Worm (Caenorhabditis elegans): ENCODE data around the gene F53C3.3.

F53C3.3 gene

DNA sequence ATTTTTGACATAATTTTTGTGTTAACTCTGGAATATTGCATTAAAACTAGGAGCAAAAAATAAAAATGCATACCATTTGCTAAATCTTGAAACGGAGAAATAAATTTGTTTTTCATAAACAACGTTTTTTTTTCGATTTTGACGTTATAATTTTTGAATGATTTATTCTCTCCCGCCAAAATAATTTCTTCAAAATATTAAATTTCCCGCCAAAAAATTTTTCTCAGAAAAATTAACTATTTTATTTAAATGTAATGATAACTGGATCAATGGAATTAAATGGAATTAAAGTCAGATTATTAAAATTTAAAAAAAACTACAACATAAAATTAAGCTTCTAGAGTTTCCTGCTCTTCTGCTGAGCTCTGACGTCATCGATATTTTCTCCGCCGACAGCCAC lies 25.5 kb upstream of the F53C3.3 start, which contains the start of gene nep-3:
Gene nep-3, minus strand, starts transcription at position 101 of the 400 bp plus-strand sequence.
- TF ChIP-seq lsl-1 (GFP tag; optimal IDR thresholded peaks at IDR 0.05) (no peak), snpc-3.4 (tag; optimal IDR thresholded peaks at IDR 0.05) (no peak), egl-44 (GFP tag; IDR thresholded peaks at IDR 0.05) (no peak), ztf-28 (GFP tag; IDR thresholded peaks at IDR 0.05) (no peak), tbx-9 (tag; optimal IDR thresholded peaks at IDR 0.05; ENCODE audit: borderline replicate concordance) (no peak), dox-1 (GFP tag; IDR thresholded peaks at IDR 0.05) (no peak), cebp-2 (GFP tag; IDR thresholded peaks at IDR 0.05) (no peak), ekl-4 (GFP tag; IDR thresholded peaks at IDR 0.05) (no peak)

DNA sequence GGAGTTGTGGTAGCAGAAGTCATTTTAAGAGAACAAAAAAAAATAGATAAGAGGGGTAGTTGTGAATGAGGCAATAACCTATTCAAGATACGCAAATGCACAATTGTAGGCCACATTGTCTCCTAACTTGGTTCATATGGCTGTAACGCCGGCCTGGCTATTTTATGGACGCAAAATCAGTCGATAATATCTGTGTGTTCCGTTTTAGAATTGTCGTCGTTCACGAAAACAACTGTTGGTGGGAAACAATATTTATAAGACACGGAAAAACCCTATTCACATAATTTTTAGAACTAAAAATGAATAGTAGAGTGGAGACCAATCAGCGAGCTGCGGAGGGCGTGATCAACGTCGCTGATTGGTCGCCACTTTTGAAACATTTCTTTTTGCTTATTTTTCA lies 24.8 kb upstream of the F53C3.3 start, which contains the start of gene sdz-7:
Gene sdz-7, minus strand, starts transcription at position 101 of the 400 bp plus-strand sequence.
- TF ChIP-seq let-526 (GFP tag; IDR thresholded peaks at IDR 0.05) (no peak), madf-6 (GFP tag; IDR thresholded peaks at IDR 0.05) (no peak), T07F8.4 (tag; optimal IDR thresholded peaks at IDR 0.05) (no peak)

DNA sequence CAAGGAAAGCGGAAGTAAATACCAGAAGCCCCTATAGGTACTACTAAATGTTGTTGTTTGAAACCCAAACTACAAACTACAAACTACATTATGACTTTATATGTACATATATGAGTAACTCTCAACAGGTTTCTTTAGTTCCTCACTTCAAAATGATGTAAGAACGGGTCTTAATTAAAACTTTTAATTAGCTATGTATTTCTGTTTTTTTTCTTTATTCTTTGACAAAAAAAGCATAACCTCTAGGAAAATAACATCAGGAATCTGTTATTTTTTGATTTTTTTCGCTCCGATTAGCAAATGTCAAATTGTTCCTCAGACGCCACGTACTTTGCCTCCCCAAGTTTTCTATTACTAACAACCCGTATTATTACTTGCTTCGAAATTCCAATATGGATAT lies 24.3 kb upstream of the F53C3.3 start, which contains the start of gene srh-250:
Gene srh-250, plus strand, starts transcription at position 301 of the 400 bp plus-strand sequence.
- TF ChIP-seq T26A5.8 (tag; optimal IDR thresholded peaks at IDR 0.05): no peak
- TF ChIP-seq ekl-4 (GFP tag; IDR thresholded peaks at IDR 0.05): no peak
- no peak for TF ChIP-seq B0019.2 (GFP tag; conservative IDR thresholded peaks at IDR 0.05)
- TF ChIP-seq C06A6.2 (GFP tag; conservative IDR thresholded peaks at IDR 0.05): no peak
- TF ChIP-seq lag-1 (GFP tag; IDR thresholded peaks at IDR 0.05): no peak
- TF ChIP-seq ceh-27 (GFP tag; optimal IDR thresholded peaks at IDR 0.05): no peak
- TF ChIP-seq nfyb-1 (GFP tag; IDR thresholded peaks at IDR 0.05): no peak
- no peak for TF ChIP-seq nhr-27 (tag; optimal IDR thresholded peaks at IDR 0.05)
- no peak for TF ChIP-seq tlf-1 (GFP tag; optimal IDR thresholded peaks at IDR 0.05)
- TF ChIP-seq lin-26 (GFP tag; IDR thresholded peaks at IDR 0.05): no peak

DNA sequence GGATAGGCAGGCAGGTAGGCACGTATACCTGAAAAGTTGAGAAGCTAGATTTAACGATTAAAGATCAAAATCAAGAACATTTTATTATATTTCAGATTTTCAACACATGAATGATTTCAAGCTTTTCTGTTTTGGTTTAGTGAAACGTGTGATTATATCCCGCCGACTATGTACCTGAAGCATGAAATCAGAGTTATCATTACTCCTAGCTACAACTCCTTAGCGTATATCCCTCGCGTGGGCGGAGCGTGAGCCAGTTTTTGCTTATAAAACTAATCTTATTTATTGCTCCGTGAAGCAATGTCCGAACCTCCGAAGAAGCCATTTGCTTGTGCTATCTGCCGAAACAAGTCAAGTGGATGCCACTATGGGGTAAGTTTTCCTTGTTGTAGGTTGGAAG lies 22.7 kb upstream of the F53C3.3 start, which contains the start of gene nhr-166:
Gene nhr-166, plus strand, starts transcription at position 301 of the 400 bp plus-strand sequence.
- TF ChIP-seq sea-2 (GFP tag; IDR thresholded peaks at IDR 0.05): no peak
- no peak for TF ChIP-seq ccch-3 (GFP tag; optimal IDR thresholded peaks at IDR 0.05)
- TF ChIP-seq chd-7 (tag; optimal IDR thresholded peaks at IDR 0.05): no peak
- TF ChIP-seq bed-1 (GFP tag; IDR thresholded peaks at IDR 0.05): no peak
- TF ChIP-seq dpff-1 (tag; optimal IDR thresholded peaks at IDR 0.05): no peak
- TF ChIP-seq ceh-79 (tag; optimal IDR thresholded peaks at IDR 0.05): no peak
- TF ChIP-seq rcor-1 (GFP tag; IDR thresholded peaks at IDR 0.05): no peak
- TF ChIP-seq ets-4 (GFP tag; optimal IDR thresholded peaks at IDR 0.05): no peak
- TF ChIP-seq B0019.2 (GFP tag; conservative IDR thresholded peaks at IDR 0.05): no peak
- TF ChIP-seq F57A8.1 (GFP tag; optimal IDR thresholded peaks at IDR 0.05): no peak
- TF ChIP-seq F52B5.7 (tag; optimal IDR thresholded peaks at IDR 0.05): no peak
- no peak for TF ChIP-seq madf-6 (GFP tag; IDR thresholded peaks at IDR 0.05)
- no peak for TF ChIP-seq ztf-3 (GFP tag; optimal IDR thresholded peaks at IDR 0.05)

DNA sequence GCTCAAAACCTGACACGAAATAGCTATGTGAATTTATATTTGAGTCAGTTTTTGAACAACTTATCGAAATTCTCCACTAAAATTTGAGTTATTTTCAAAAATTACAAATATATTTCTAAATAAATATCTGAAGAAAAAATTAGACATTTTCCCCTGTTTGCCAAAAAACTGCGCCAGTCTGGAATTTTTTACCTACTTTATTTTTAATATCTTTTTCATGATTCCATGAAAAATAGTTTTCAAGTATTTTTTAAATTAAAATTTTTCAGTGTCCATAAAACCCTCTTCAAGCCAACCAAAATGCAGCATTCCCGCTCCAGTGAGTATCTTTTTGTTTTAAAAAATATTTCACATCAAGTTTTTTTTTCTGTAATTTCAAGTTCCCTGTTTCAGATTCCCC lies 11.5 kb upstream of the F53C3.3 start, which contains the start of gene F53C3.8:
Gene F53C3.8, plus strand, starts transcription at position 301 of the 400 bp plus-strand sequence.
- TF ChIP-seq egrh-3 (GFP tag; IDR thresholded peaks at IDR 0.05): no peak
- TF ChIP-seq nfyb-1 (GFP tag; IDR thresholded peaks at IDR 0.05): no peak
- no peak for TF ChIP-seq snpc-4 (GFP tag; optimal IDR thresholded peaks at IDR 0.05)
- no peak for TF ChIP-seq snpc-4 (tag; optimal IDR thresholded peaks at IDR 0.05)
- no peak for TF ChIP-seq let-526 (GFP tag; IDR thresholded peaks at IDR 0.05)
- TF ChIP-seq attf-3 (GFP tag; conservative IDR thresholded peaks at IDR 0.05): no peak
- no peak for TF ChIP-seq zim-3 (tag; optimal IDR thresholded peaks at IDR 0.05)
- no peak for TF ChIP-seq nhr-80 (tag; optimal IDR thresholded peaks at IDR 0.05)
- TF ChIP-seq madf-3 (GFP tag; IDR thresholded peaks at IDR 0.05): no peak
- no peak for TF ChIP-seq Y53F4B.3 (GFP tag; IDR thresholded peaks at IDR 0.05)
- TF ChIP-seq mes-4 (tag; optimal IDR thresholded peaks at IDR 0.05): no peak
- TF ChIP-seq ZK185.1 (tag; optimal IDR thresholded peaks at IDR 0.05; ENCODE audit: poor library complexity, severe bottlenecking): no peak
- no peak for TF ChIP-seq hrde-1 (tag; optimal IDR thresholded peaks at IDR 0.05; ENCODE audit: borderline replicate concordance)
- no peak for TF ChIP-seq F37B4.10 (GFP tag; IDR thresholded peaks at IDR 0.05)
- no peak for TF ChIP-seq sea-2 (GFP tag; IDR thresholded peaks at IDR 0.05)
- no peak for TF ChIP-seq dpff-1 (tag; optimal IDR thresholded peaks at IDR 0.05)
- TF ChIP-seq ztf-3 (GFP tag; optimal IDR thresholded peaks at IDR 0.05): no peak
